Worm (Caenorhabditis elegans) whole organism, late embryonic: ENCODE data around the gene oac-20.
A peak's percentile ranks its signal among the peaks of the same experiment; 100 is the strongest.

Experiments used
- C38D4.7 ChIP-seq: fragments of 200-800 bp; sonication (Bioruptor generic); optimal IDR thresholded peaks from 2 replicates; lab custom pipeline; 2018; ENCODE audit warnings: mild to moderate bottlenecking, missing genetic modification characterization, moderate library complexity, missing compliant biosample characterization
- K02D7.2 ChIP-seq: sonication (generic microtip); optimal IDR thresholded peaks from 2 replicates; lab custom pipeline; 2017; ENCODE audit warnings: mild to moderate bottlenecking, missing genetic modification characterization, missing compliant biosample characterization
- K09A11.1 ChIP-seq: sonication (generic microtip); optimal IDR thresholded peaks from 2 replicates; lab custom pipeline; 2017; ENCODE audit warnings: antibody characterized with exemption, mild to moderate bottlenecking, missing genetic modification characterization, missing compliant biosample characterization; ENCODE audit not compliant: insufficient read depth
- Y22D7AL.16 ChIP-seq: sonication (generic microtip); optimal IDR thresholded peaks from 2 replicates; lab custom pipeline; 2016; ENCODE audit warnings: missing genetic modification characterization, missing compliant biosample characterization
- ceh-18 ChIP-seq: sonication (generic microtip); optimal IDR thresholded peaks from 2 replicates; lab custom pipeline; 2016; ENCODE audit warnings: missing genetic modification characterization, missing compliant biosample characterization
- ceh-19 ChIP-seq: fragments of 200-800 bp; sonication (Bioruptor generic); optimal IDR thresholded peaks from 2 replicates; lab custom pipeline; 2018; ENCODE audit warnings: mild to moderate bottlenecking, missing genetic modification characterization, missing compliant biosample characterization
- ceh-2 ChIP-seq: sonication (generic microtip); optimal IDR thresholded peaks from 2 replicates; lab custom pipeline; 2016; ENCODE audit warnings: missing genotype, missing genetic modification characterization, missing compliant biosample characterization
- ceh-22 ChIP-seq: sonication (generic microtip); optimal IDR thresholded peaks from 2 replicates; lab custom pipeline; 2017; ENCODE audit warnings: missing biosample characterization, missing genetic modification characterization
- ceh-24 ChIP-seq: sonication (generic microtip); optimal IDR thresholded peaks from 2 replicates; lab custom pipeline; 2016; ENCODE audit warnings: mild to moderate bottlenecking, missing genetic modification characterization, missing compliant biosample characterization
- ceh-30 ChIP-seq: fragments of 150-350 bp; optimal IDR thresholded peaks from 2 replicates; lab custom pipeline; 2014; ENCODE audit warnings: missing biosample characterization, missing genetic modification characterization
- ceh-31 ChIP-seq: sonication (generic microtip); optimal IDR thresholded peaks from 2 replicates; lab custom pipeline; 2016; ENCODE audit warnings: missing genetic modification characterization, missing compliant biosample characterization
- ceh-48 ChIP-seq: sonication (generic microtip); optimal IDR thresholded peaks from 2 replicates; lab custom pipeline; 2016; ENCODE audit warnings: missing genetic modification characterization, inconsistent platforms, missing compliant biosample characterization
- ceh-6 ChIP-seq: fragments of 200-800 bp; sonication (Bioruptor generic); optimal IDR thresholded peaks from 2 replicates; lab custom pipeline; 2018; ENCODE audit warnings: mild to moderate bottlenecking, missing genetic modification characterization, missing compliant biosample characterization
- che-1 ChIP-seq: sonication (generic microtip); optimal IDR thresholded peaks from 2 replicates; lab custom pipeline; 2016; ENCODE audit warnings: mild to moderate bottlenecking, missing genetic modification characterization, missing compliant biosample characterization
- dve-1 ChIP-seq: sonication (generic microtip); optimal IDR thresholded peaks from 2 replicates; lab custom pipeline; 2017; ENCODE audit warnings: antibody characterized with exemption, mild to moderate bottlenecking, missing genetic modification characterization, missing compliant biosample characterization
- elt-2 ChIP-seq: sonication (generic microtip); optimal IDR thresholded peaks from 2 replicates; lab custom pipeline; 2016; ENCODE audit warnings: missing genetic modification reagents, missing genetic modification characterization, missing compliant biosample characterization
- ets-4 ChIP-seq: sonication (generic microtip); optimal IDR thresholded peaks from 2 replicates; lab custom pipeline; 2016; ENCODE audit warnings: missing genetic modification characterization, missing compliant biosample characterization
- eyg-1 ChIP-seq: sonication (generic microtip); optimal IDR thresholded peaks from 2 replicates; lab custom pipeline; 2016; ENCODE audit warnings: missing genotype, missing genetic modification characterization, missing compliant biosample characterization
- fax-1 ChIP-seq: sonication (generic microtip); optimal IDR thresholded peaks from 2 replicates; lab custom pipeline; 2016; ENCODE audit warnings: missing genotype, missing genetic modification characterization, missing compliant biosample characterization
- fkh-6 ChIP-seq: sonication (generic microtip); optimal IDR thresholded peaks from 2 replicates; lab custom pipeline; 2016; ENCODE audit warnings: missing genetic modification characterization, missing compliant biosample characterization
- gmeb-2 ChIP-seq: sonication (generic microtip); optimal IDR thresholded peaks from 2 replicates; lab custom pipeline; 2016; ENCODE audit warnings: missing genetic modification characterization, inconsistent platforms, missing compliant biosample characterization
- hlh-13 ChIP-seq: fragments of 200-800 bp; sonication (Bioruptor generic); optimal IDR thresholded peaks from 2 replicates; lab custom pipeline; 2018; ENCODE audit warnings: mild to moderate bottlenecking, missing genetic modification characterization, missing compliant biosample characterization
- hlh-30 ChIP-seq: sonication (generic microtip); optimal IDR thresholded peaks from 2 replicates; lab custom pipeline; 2017; ENCODE audit warnings: antibody characterized with exemption, missing genetic modification characterization, missing compliant biosample characterization; ENCODE audit not compliant: insufficient read depth
- hlh-6 ChIP-seq: sonication (generic microtip); optimal IDR thresholded peaks from 2 replicates; lab custom pipeline; 2016; ENCODE audit warnings: missing genotype, missing genetic modification characterization, missing compliant biosample characterization
- lim-6 ChIP-seq: sonication (generic microtip); optimal IDR thresholded peaks from 2 replicates; lab custom pipeline; 2016; ENCODE audit warnings: missing genetic modification characterization, missing compliant biosample characterization
- mec-3 ChIP-seq: sonication (generic microtip); optimal IDR thresholded peaks from 2 replicates; lab custom pipeline; 2016; ENCODE audit warnings: borderline replicate concordance, missing genetic modification characterization, missing compliant biosample characterization
- nfya-1 ChIP-seq: sonication (generic microtip); optimal IDR thresholded peaks from 2 replicates; lab custom pipeline; 2017; ENCODE audit warnings: missing genetic modification characterization, mild to moderate bottlenecking, missing compliant biosample characterization, antibody characterized with exemption, moderate library complexity
- nhr-232 ChIP-seq: sonication (generic microtip); optimal IDR thresholded peaks from 2 replicates; lab custom pipeline; 2016; ENCODE audit warnings: missing genetic modification characterization, missing compliant biosample characterization
- pag-3 ChIP-seq: sonication (generic microtip); optimal IDR thresholded peaks from 2 replicates; lab custom pipeline; 2016; ENCODE audit warnings: missing compliant biosample characterization, missing genetic modification characterization, borderline replicate concordance
- pat-9 ChIP-seq: fragments of 200-800 bp; sonication (Bioruptor generic); optimal IDR thresholded peaks from 2 replicates; lab custom pipeline; 2018; ENCODE audit warnings: mild to moderate bottlenecking, missing genetic modification characterization, moderate library complexity, missing compliant biosample characterization
- pax-1 ChIP-seq: fragments of 150-350 bp; optimal IDR thresholded peaks from 2 replicates; lab custom pipeline; 2014; ENCODE audit warnings: missing biosample characterization, missing genetic modification characterization
- pqm-1 ChIP-seq: sonication (generic microtip); optimal IDR thresholded peaks from 2 replicates; lab custom pipeline; 2016; ENCODE audit warnings: missing genetic modification characterization, missing compliant biosample characterization
- pros-1 ChIP-seq: fragments of 150-350 bp; optimal IDR thresholded peaks from 2 replicates; lab custom pipeline; 2014; ENCODE audit warnings: missing biosample characterization, missing genetic modification reagents, missing genetic modification characterization
- ref-2 ChIP-seq: sonication (generic microtip); optimal IDR thresholded peaks from 2 replicates; lab custom pipeline; 2016; ENCODE audit warnings: missing genetic modification characterization, missing compliant biosample characterization
- rnt-1 ChIP-seq: sonication (generic microtip); optimal IDR thresholded peaks from 2 replicates; lab custom pipeline; 2016; ENCODE audit warnings: missing genetic modification characterization, missing compliant biosample characterization
- sox-2 ChIP-seq: fragments of 200-800 bp; sonication (Bioruptor generic); IDR thresholded peaks from 2 replicates; pipeline ENCODE4 v1.3.6; 2022; ENCODE audit warnings: missing genetic modification reagents, missing genetic modification characterization, missing compliant biosample characterization
- sox-4 ChIP-seq: sonication (generic microtip); optimal IDR thresholded peaks from 2 replicates; lab custom pipeline; 2017; ENCODE audit warnings: mild to moderate bottlenecking, missing genetic modification characterization, inconsistent platforms, missing compliant biosample characterization
- tbx-2 ChIP-seq: sonication (generic microtip); optimal IDR thresholded peaks from 2 replicates; lab custom pipeline; 2016; ENCODE audit warnings: missing genetic modification characterization, missing compliant biosample characterization
- unc-3 ChIP-seq, 2 experiments: fragments of 200-800 bp in 1 of 2; sonication (Bioruptor generic) in 1 of 2; sonication (generic microtip) in 1 of 2; conservative IDR thresholded peaks in 1 of 2; optimal IDR thresholded peaks in 1 of 2; 2 replicates each; pipeline versions ENCODE4 v1.3.6 to Lab custom; 2016 to 2022; ENCODE audit warnings: missing compliant biosample characterization in 2 of 2, missing genetic modification characterization in 2 of 2, missing genetic modification reagents in 1 of 2
- unc-55 ChIP-seq: sonication (generic microtip); optimal IDR thresholded peaks from 2 replicates; lab custom pipeline; 2017; ENCODE audit warnings: missing biosample characterization, missing genetic modification reagents, missing genetic modification characterization

The oac-20 gene

DNA sequence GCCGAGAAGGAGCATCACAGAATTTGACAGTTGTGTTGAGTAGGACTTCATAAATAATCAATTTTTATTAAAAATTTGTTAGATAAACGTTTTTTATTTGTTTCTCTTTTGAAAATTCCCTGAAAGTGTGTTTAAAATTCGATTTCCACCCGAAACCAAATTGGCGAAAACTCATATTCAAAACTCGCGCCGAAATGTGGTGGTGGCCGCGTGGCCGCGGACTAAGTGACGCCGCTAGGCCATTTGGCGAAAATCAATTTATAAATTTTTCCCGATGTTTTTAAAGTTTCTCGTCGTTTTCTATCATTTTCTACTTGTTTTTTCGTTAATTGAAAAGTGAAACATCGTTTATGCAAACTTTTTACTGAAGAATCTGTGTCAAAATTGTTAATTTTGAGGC, 44.1 kb downstream of the oac-20 start (continued):
- no peak for TF ChIP-seq pqm-1 (tag; lab: Kevin White, UChicago)
- TF ChIP-seq mec-3 (tag; lab: Kevin White, UChicago): no peak
- TF ChIP-seq hlh-30: no peak
- TF ChIP-seq unc-3 (GFP tag; conservative IDR thresholded peaks at IDR 0.05; lab: Robert Waterston, UW): no peak
- no peak for TF ChIP-seq unc-3 (tag; optimal IDR thresholded peaks at IDR 0.05; lab: Kevin White, UChicago)
- no peak for TF ChIP-seq ceh-19 (GFP tag; lab: Kevin White, UChicago)
- TF ChIP-seq lim-6: peak; percentile 57
- TF ChIP-seq sox-2 (GFP tag; lab: Robert Waterston, UW): no peak
- no peak for TF ChIP-seq nhr-232 (tag; lab: Kevin White, UChicago)
- TF ChIP-seq eyg-1 (tag; lab: Kevin White, UChicago): no peak
- TF ChIP-seq K02D7.2 (tag; lab: Kevin White, UChicago): no peak
- TF ChIP-seq dve-1: no peak
- TF ChIP-seq ceh-6 (GFP tag; lab: Kevin White, UChicago): no peak
- TF ChIP-seq sox-4 (tag; lab: Kevin White, UChicago): no peak
- peak; percentile 28 for TF ChIP-seq rnt-1 (tag; lab: Kevin White, UChicago)

DNA sequence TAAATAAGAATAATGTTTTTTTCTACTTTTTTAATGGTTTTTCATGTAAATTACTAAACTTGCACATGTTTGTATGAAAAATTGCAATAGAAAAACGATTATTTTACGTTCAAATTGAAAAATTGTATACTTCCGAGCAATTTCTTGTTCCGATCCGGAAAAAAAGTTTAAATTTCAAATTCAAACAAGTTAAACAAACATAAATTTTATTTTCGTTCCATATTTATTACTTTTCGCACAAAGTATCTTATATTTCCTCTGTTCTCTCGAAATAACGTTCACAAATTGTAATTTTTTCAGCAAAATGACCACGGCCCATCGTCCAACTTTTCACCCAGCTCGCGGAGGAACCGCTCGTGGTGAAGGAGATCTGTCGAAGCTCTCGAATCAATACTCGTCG, 44.5 kb downstream of the oac-20 start, which contains the start of gene cwc-15:
Gene cwc-15, plus strand, starts transcription at position 301 of the 400 bp plus-strand sequence.
- TF ChIP-seq pax-1 (tag; lab: Kevin White, UChicago) (no peak), nfya-1 (tag; lab: Kevin White, UChicago) (no peak), hlh-6 (tag; lab: Kevin White, UChicago) (no peak), ceh-24 (tag; lab: Kevin White, UChicago) (no peak), hlh-13 (GFP tag; lab: Kevin White, UChicago) (no peak), rnt-1 (tag; lab: Kevin White, UChicago) (no peak), dve-1 (no peak), pag-3 (no peak), Y22D7AL.16 (tag; lab: Kevin White, UChicago) (no peak), ref-2 (tag; lab: Kevin White, UChicago) (no peak), unc-55 (GFP tag; lab: Kevin White, UChicago) (no peak), ets-4 (no peak), che-1 (tag; lab: Kevin White, UChicago) (no peak), ceh-2 (no peak), fkh-6 (tag; lab: Kevin White, UChicago) (no peak)

DNA sequence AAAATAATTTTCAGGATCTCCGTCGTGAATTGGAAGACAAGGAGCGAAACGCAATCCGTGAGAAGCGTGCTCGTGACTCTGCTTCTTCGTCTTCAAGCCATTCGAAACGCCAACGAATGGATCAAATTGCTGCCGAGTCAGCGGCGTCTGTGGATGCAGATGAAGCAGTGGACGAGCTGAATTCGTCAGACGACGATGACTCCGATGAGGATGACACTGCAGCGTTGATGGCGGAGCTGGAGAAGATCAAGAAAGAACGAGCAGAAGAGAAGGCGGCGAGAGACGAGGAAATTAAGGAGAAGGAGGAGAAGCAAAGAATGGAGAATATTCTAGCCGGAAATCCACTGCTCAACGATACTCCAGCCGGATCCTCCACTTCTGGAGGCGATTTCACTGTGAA, 45.0 kb downstream of the oac-20 start:
- TF ChIP-seq ceh-31 (tag; lab: Kevin White, UChicago) (no peak), pat-9 (no peak), pros-1 (tag; lab: Kevin White, UChicago) (no peak), gmeb-2 (no peak), tbx-2 (tag; lab: Kevin White, UChicago) (no peak)
- TF ChIP-seq, all 69 proteins: peak for 0

DNA sequence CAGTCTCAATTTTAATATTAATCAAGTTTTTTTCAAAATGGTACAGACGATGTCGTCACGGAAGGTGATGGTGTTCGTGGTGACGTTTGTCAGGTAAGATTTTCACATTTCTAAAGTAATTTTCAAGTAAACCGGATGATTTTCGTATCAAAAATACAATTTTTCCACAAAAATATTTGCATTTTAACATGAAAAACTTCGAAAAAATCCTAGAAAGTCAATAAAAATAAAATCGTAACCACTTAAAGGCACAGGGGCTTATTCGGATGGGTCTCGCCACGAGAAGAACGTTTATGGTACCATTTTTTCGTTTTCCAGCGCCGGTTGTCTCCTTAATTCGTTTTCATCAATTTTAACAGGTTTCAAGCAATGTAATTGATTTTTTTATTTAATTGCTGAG, 45.8 kb downstream of the oac-20 start, which contains the start of gene T10C6.6:
Gene T10C6.6, plus strand, starts transcription at position 27 of the 400 bp plus-strand sequence.
- TF ChIP-seq ceh-18 (tag; lab: Kevin White, UChicago) (no peak), ceh-19 (GFP tag; lab: Kevin White, UChicago) (no peak), hlh-6 (tag; lab: Kevin White, UChicago) (no peak), elt-2 (tag; lab: Kevin White, UChicago) (peak; percentile 44)

DNA sequence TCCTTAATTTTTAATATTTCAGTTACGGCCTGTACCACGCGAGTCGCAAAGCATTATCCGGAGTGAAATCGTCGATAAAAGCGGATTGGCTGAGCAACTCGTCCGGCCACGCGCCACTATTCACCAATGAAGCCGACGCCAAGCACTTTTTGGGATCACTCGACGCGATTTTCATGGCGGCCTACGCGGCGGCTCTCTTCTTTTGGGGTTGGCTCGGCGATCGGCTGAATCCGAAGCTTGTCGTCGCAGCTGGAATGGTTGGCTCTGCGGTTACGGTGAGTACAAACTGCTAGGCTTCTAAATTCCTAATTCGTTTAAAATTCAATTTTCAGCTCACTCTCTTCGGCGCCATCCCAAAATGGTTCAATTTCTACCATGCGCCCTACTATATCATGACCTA, 46.4 kb downstream of the oac-20 start:
- TF ChIP-seq C38D4.7 (GFP tag; lab: Kevin White, UChicago): no peak
- TF ChIP-seq K09A11.1 (tag; lab: Kevin White, UChicago): no peak
- no peak for TF ChIP-seq pag-3
- TF ChIP-seq ceh-22 (tag; lab: Kevin White, UChicago): no peak
- no peak for TF ChIP-seq ceh-30
- TF ChIP-seq rnt-1 (tag; lab: Kevin White, UChicago): no peak
- TF ChIP-seq fax-1 (tag; lab: Kevin White, UChicago): no peak
- no peak for TF ChIP-seq ceh-48
